Worm (Caenorhabditis elegans) whole organism, L3 larva: ENCODE measurements around the gene F19D8.2.

Experiments used
- R02D3.7 ChIP-seq: fragments of 150-350 bp; optimal IDR thresholded peaks from 2 replicates; lab custom pipeline; 2014; ENCODE audit warnings: missing biosample characterization, missing genetic modification characterization
- ama-1 ChIP-seq: fragments of 150-350 bp; optimal IDR thresholded peaks from 2 replicates; lab custom pipeline; 2018
- ceh-28 ChIP-seq: fragments of 150-350 bp; optimal IDR thresholded peaks from 2 replicates; lab custom pipeline; 2014; ENCODE audit warnings: missing biosample characterization, missing genetic modification reagents, missing genetic modification characterization
- ceh-82 ChIP-seq: fragments of 150-350 bp; optimal IDR thresholded peaks from 2 replicates; lab custom pipeline; 2014; ENCODE audit warnings: missing biosample characterization, missing genetic modification characterization
- egl-27 ChIP-seq: sonication (generic microtip); optimal IDR thresholded peaks from 4 replicates; lab custom pipeline; 2017; ENCODE audit warnings: missing biosample characterization, missing genetic modification reagents, missing genetic modification characterization
- elt-2 ChIP-seq: sonication (generic microtip); optimal IDR thresholded peaks from 2 replicates; lab custom pipeline; 2016; ENCODE audit warnings: missing genetic modification reagents, mild to moderate bottlenecking, missing genetic modification characterization, missing compliant biosample characterization
- elt-3 ChIP-seq, 3 experiments: fragments of 150-350 bp in 1 of 3; sonication (generic microtip) in 2 of 3; optimal IDR thresholded peaks; 2 replicates in 2 of 3; 4 replicates in 1 of 3; lab custom pipeline; 2014 to 2017; ENCODE audit warnings: missing biosample characterization in 3 of 3, missing genetic modification characterization in 3 of 3
- fkh-10 ChIP-seq: sonication (generic microtip); optimal IDR thresholded peaks from 2 replicates; lab custom pipeline; 2017; ENCODE audit warnings: missing biosample characterization, missing genetic modification reagents, missing genetic modification characterization
- fos-1 ChIP-seq: fragments of 150-350 bp; optimal IDR thresholded peaks from 2 replicates; lab custom pipeline; 2014; ENCODE audit warnings: missing biosample characterization, missing genetic modification characterization
- nhr-25 ChIP-seq: sonication (generic microtip); optimal IDR thresholded peaks from 2 replicates; lab custom pipeline; 2017; ENCODE audit warnings: missing biosample characterization, missing genetic modification characterization
- tbx-2 ChIP-seq: sonication (generic microtip); optimal IDR thresholded peaks from 2 replicates; lab custom pipeline; 2016; ENCODE audit warnings: mild to moderate bottlenecking, missing genetic modification characterization, missing compliant biosample characterization
- unc-39 ChIP-seq: sonication (generic microtip); optimal IDR thresholded peaks from 4 replicates; lab custom pipeline; 2017; ENCODE audit warnings: missing biosample characterization, missing genetic modification characterization
- ztf-4 ChIP-seq: fragments of 150-350 bp; optimal IDR thresholded peaks from 2 replicates; lab custom pipeline; 2014; ENCODE audit warnings: missing biosample characterization, missing genetic modification characterization

ce11 chrX:13811929-13812328 lies 22.3 kb upstream of the F19D8.2 start:
- TF ChIP-seq nhr-25 (tag; lab: Kevin White, UChicago) (no peak), ztf-4 (tag; lab: Kevin White, UChicago) (no peak), elt-2 (tag; lab: Kevin White, UChicago) (no peak), R02D3.7 (tag; lab: Kevin White, UChicago) (no peak), egl-27 (tag; lab: Kevin White, UChicago) (no peak), elt-3 (tag; optimal IDR thresholded peaks at IDR 0.05; lab: Kevin White, UChicago) (no peak), fos-1 (no peak), fkh-10 (GFP tag; lab: Kevin White, UChicago) (no peak), ceh-82 (tag; lab: Kevin White, UChicago) (no peak), ceh-28 (tag; lab: Kevin White, UChicago) (no peak), tbx-2 (tag; lab: Kevin White, UChicago) (no peak), ama-1 (lab: Kevin White, UChicago) (no peak), unc-39 (tag; lab: Kevin White, UChicago) (no peak)
